Fruit fly (Drosophila melanogaster): ENCODE measurements around the gene Blos3.

Blos3 gene

DNA sequence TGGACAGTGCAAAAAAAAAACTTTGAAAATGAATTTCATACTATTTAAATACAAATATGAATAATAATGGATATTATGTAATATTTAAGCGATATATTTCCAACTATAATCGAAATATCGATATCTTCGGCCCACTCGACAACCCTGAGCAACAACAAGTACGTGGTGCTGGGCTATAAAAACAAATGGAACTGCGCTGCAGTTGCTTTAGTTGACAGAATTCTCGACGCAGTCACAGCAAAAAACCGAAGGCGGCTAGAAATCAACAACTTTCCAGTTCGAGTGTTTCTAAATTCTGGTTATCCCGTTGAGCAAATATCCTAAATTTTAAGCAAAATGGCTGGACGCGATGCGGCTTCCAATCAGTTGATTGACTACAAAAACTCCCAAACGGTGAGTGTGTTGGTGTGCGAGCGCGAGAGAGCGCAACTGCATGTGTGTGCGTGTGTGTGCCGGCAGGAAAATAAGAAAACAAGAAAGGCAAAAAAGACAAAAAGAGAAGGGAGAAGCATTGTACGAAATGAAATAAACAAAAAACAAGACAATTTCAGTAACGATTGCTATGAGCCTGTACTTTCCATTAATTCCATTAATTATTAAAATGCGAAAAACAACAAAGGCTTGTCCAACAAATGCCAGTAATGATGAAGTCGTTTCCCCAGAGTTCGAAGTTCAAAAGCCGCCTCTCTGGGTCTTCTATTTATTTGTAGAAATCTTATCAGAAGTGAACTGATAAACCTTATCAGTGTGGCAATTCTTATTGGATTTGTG is 47.4 kb upstream of the Blos3 start, which contains the start of gene Cat (continued):
- TF ChIP-seq tup (GFP tag; optimal IDR thresholded peaks at IDR 0.05) (no peak), grau (tag; optimal IDR thresholded peaks at IDR 0.05) (peak; percentile 46), pzg (GFP tag; optimal IDR thresholded peaks at IDR 0.05) (peak; percentile 54), Med (GFP tag) (peak; percentile 83), Mad (GFP tag; optimal IDR thresholded peaks at IDR 0.05) (no peak), Trl (optimal IDR thresholded peaks at IDR 0.05) (peak; percentile 70 to 82), Trl (GFP tag; optimal IDR thresholded peaks at IDR 0.05) (peak; percentile 26), CG4328 (GFP tag; optimal IDR thresholded peaks at IDR 0.05) (peak; percentile 19), kah (GFP tag; optimal IDR thresholded peaks at IDR 0.05) (peak; percentile 17), Elba2 (GFP tag; optimal IDR thresholded peaks at IDR 0.05) (peak; percentile 94), dpn (GFP tag; optimal IDR thresholded peaks at IDR 0.05) (peak; percentile 21 to 53), CG1603 (tag; optimal IDR thresholded peaks at IDR 0.05) (peak; percentile 54), cato (GFP tag; optimal IDR thresholded peaks at IDR 0.05; ENCODE audit: borderline replicate concordance) (no peak), CG11456 (GFP tag; IDR thresholded peaks at IDR 0.05) (no peak), HHEX (GFP tag; optimal IDR thresholded peaks at IDR 0.05) (peak; percentile 19), CG3163 (GFP tag; optimal IDR thresholded peaks at IDR 0.05) (no peak), Sry-δ (GFP tag; optimal IDR thresholded peaks at IDR 0.05) (peak; percentile 48), CG7745 (tag; optimal IDR thresholded peaks at IDR 0.05) (no peak), jumu (GFP tag; optimal IDR thresholded peaks at IDR 0.05) (no peak), CG14441 (GFP tag; IDR thresholded peaks at IDR 0.05) (no peak), CG15514 (GFP tag; optimal IDR thresholded peaks at IDR 0.05) (peak; percentile 45), nau (GFP tag; optimal IDR thresholded peaks at IDR 0.05) (peak; percentile 23), sens (GFP tag) (peak; percentile 90), CG1233 (GFP tag; optimal IDR thresholded peaks at IDR 0.05) (peak; percentile 6), CG6765 (GFP tag; optimal IDR thresholded peaks at IDR 0.05) (peak; percentile 43), prd (optimal IDR thresholded peaks at IDR 0.05) (no peak), prd (GFP tag; IDR thresholded peaks at IDR 0.05) (no peak), sisA (GFP tag; IDR thresholded peaks at IDR 0.05) (no peak), CG4730 (GFP tag; IDR thresholded peaks at IDR 0.05) (no peak), CG17186 (GFP tag; optimal IDR thresholded peaks at IDR 0.05) (peak; percentile 30), odd (GFP tag; optimal IDR thresholded peaks at IDR 0.05) (no peak), z (GFP tag; IDR thresholded peaks at IDR 0.05) (no peak), Taf1 (GFP tag; IDR thresholded peaks at IDR 0.05) (no peak), CG9727 (GFP tag; optimal IDR thresholded peaks at IDR 0.05) (peak; percentile 44), CG15696 (tag; optimal IDR thresholded peaks at IDR 0.05) (peak; percentile 36), exex (tag; optimal IDR thresholded peaks at IDR 0.05) (peak; percentile 32), dysf (GFP tag; IDR thresholded peaks at IDR 0.05) (no peak; the same call in 2 of the 3 replicates), fu2 (GFP tag; optimal IDR thresholded peaks at IDR 0.05) (no peak), chm (GFP tag; IDR thresholded peaks at IDR 0.05) (peak; percentile 37; the same call in 1 of the 2 replicates), Lhr (GFP tag; optimal IDR thresholded peaks at IDR 0.05) (no peak), ash1 (GFP tag; optimal IDR thresholded peaks at IDR 0.05) (no peak), pnt (GFP tag; optimal IDR thresholded peaks at IDR 0.05) (no peak), Sry-β (GFP tag; optimal IDR thresholded peaks at IDR 0.05) (no peak), CG6791 (GFP tag; IDR thresholded peaks at IDR 0.05; ENCODE audit: partially characterized antibody) (no peak; the same call in 2 of the 3 replicates), CG10565 (GFP tag; optimal IDR thresholded peaks at IDR 0.05) (no peak), B-H2 (GFP tag; optimal IDR thresholded peaks at IDR 0.05) (peak; percentile 41), Hmx (GFP tag; optimal IDR thresholded peaks at IDR 0.05) (no peak), Hr39 (optimal IDR thresholded peaks at IDR 0.05) (no peak), C15 (GFP tag; IDR thresholded peaks at IDR 0.05) (no peak), Rfx (GFP tag; IDR thresholded peaks at IDR 0.05) (peak; percentile 43; the same call in 1 of the 2 replicates), CG12299 (tag; optimal IDR thresholded peaks at IDR 0.05) (peak; percentile 18)
